Worm (Caenorhabditis elegans): Measurements from ENCODE around the gene srbc-19.
"Not testable (repeated sequence)": the region's sequence is repeated elsewhere in the genome, so short reads cannot be mapped to it uniquely, and the experiment has no call there.

The srbc-19 gene

DNA sequence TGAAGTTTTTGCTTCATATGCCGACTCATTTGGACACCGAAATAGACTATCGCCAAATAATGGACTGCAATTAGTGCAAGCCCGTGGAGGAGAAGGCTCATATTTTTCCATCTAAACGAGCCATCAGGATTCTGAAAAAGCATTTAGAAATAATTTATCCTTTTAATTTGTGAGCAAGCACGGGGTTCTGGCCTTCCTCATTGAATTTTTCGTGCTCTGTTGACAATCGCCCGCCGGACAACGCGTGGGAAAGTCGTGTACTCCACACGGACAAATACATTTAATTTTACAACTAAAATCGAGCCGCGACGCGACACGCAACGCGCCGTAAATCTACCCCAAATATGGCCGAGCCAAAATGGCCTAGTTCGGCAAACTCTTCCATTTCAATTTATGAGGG lies 22.2 kb downstream of the srbc-19 start, which contains the start of gene F22F7.12:
F22F7.12 (minus strand) TSS at position 101 of the 400 bp plus-strand sequence.
- TF ChIP-seq elt-2 (tag; optimal IDR thresholded peaks at IDR 0.05); hlh-13 (GFP tag; optimal IDR thresholded peaks at IDR 0.05); hlh-15 (tag; optimal IDR thresholded peaks at IDR 0.05): not testable (repeated sequence)

DNA sequence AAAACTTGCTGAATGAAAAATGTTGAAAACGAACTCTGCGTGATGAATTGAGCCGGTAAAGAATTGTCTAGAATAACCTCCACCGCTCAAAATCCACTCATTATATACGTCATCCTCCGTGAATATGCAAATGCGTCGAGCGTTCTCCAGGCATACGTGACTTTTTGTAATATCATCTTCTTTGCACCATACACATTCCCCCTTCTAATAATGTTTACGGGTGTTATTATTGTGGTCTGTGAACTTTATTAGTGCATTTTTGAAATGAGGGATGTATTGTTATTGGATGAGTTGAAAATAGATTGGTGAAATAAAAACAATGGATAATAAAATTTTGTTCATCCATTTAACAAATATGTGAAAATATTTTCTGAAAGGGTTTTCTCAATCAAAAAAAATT lies 26.7 kb downstream of the srbc-19 start, which contains the start of gene F22F7.7:
F22F7.7 (minus strand) TSS at position 125 of the 400 bp plus-strand sequence.
- TF ChIP-seq pha-4 (tag; optimal IDR thresholded peaks at IDR 0.05) = no peak
- no peak for TF ChIP-seq tbx-2 (tag; optimal IDR thresholded peaks at IDR 0.05)
- no peak for TF ChIP-seq elt-2 (tag; optimal IDR thresholded peaks at IDR 0.05)
- no peak for TF ChIP-seq rnt-1 (tag; optimal IDR thresholded peaks at IDR 0.05)
- no peak for TF ChIP-seq pros-1 (tag; optimal IDR thresholded peaks at IDR 0.05)
- TF ChIP-seq hlh-30 (tag; optimal IDR thresholded peaks at IDR 0.05; ENCODE audit: insufficient read depth) = no peak
- no peak for TF ChIP-seq F13H6.1 (tag; optimal IDR thresholded peaks at IDR 0.05)
- no peak for TF ChIP-seq ztf-16 (tag; optimal IDR thresholded peaks at IDR 0.05)
- no peak for TF ChIP-seq ceh-24 (tag; optimal IDR thresholded peaks at IDR 0.05)
- no peak for TF ChIP-seq dve-1 (tag; optimal IDR thresholded peaks at IDR 0.05)
- no peak for TF ChIP-seq che-1 (tag; optimal IDR thresholded peaks at IDR 0.05)
- TF ChIP-seq odd-2 (tag; optimal IDR thresholded peaks at IDR 0.05) = no peak

DNA sequence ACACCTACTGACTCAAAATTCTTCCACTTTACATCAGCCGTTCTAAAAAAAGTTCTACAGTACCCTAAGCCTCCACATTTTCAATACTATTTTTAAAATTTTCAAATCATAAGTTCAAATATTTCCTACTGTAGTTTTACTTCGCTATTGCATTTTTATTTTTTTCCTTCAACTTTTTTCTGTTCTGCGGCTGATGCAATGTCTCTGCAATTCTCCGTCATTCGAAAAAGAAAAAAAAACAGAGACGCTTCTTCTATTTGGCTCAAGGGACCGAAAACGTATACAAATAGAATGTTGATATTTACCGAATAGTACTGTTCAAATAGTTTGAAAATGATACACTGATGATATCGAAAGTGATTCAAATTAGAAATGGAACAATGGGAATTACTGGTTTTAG lies 28.3 kb downstream of the srbc-19 start:
- no peak for TF ChIP-seq C08G9.2 (tag; optimal IDR thresholded peaks at IDR 0.05)
- TF ChIP-seq hlh-6 (tag; optimal IDR thresholded peaks at IDR 0.05) = no peak
- no peak for TF ChIP-seq gmeb-2 (tag; optimal IDR thresholded peaks at IDR 0.05)
- no peak for TF ChIP-seq ttx-3 (tag; optimal IDR thresholded peaks at IDR 0.05)
- TF ChIP-seq Y22D7AL.16 (tag; optimal IDR thresholded peaks at IDR 0.05) = no peak
- TF ChIP-seq pax-1 (tag; optimal IDR thresholded peaks at IDR 0.05) = no peak
- TF ChIP-seq madf-2 (tag; optimal IDR thresholded peaks at IDR 0.05) = no peak
- no peak for TF ChIP-seq hlh-15 (tag; optimal IDR thresholded peaks at IDR 0.05)
- no peak for TF ChIP-seq elt-2 (tag; optimal IDR thresholded peaks at IDR 0.05)
- no peak for TF ChIP-seq K09A11.1 (tag; optimal IDR thresholded peaks at IDR 0.05; ENCODE audit: insufficient read depth)
- no peak for TF ChIP-seq C38D4.7 (GFP tag; optimal IDR thresholded peaks at IDR 0.05)
- TF ChIP-seq tbx-2 (tag; optimal IDR thresholded peaks at IDR 0.05) = no peak
- no peak for TF ChIP-seq nhr-232 (tag; optimal IDR thresholded peaks at IDR 0.05)
- TF ChIP-seq pag-3 (tag; optimal IDR thresholded peaks at IDR 0.05; ENCODE audit: borderline replicate concordance) = no peak
- TF ChIP-seq sdc-2 (tag; optimal IDR thresholded peaks at IDR 0.05) = no peak
- no peak for TF ChIP-seq ceh-31 (tag; optimal IDR thresholded peaks at IDR 0.05)
- TF ChIP-seq pha-4 (tag; optimal IDR thresholded peaks at IDR 0.05) = no peak

DNA sequence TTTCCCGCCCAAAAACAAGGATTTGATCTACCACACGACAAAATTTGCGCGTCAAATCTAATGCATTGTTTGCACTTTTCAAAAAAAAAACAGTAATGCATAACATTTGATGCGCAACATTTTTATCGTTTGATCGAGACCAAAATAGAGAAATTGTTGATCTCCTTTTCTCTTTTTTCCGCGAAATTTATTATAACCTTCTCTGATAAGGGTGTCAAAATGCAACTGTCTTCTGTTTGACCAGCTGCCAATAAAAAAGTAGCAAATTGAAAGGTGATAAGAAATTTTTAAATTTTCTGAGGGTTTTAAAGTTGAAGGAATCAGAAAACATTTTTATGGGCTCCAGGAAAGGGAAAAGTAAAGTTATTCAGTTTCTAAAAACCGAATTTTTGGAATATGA lies 29.6 kb downstream of the srbc-19 start:
- no peak for TF ChIP-seq K09A11.1 (tag; optimal IDR thresholded peaks at IDR 0.05; ENCODE audit: insufficient read depth)
- no peak for TF ChIP-seq mec-3 (tag; optimal IDR thresholded peaks at IDR 0.05; ENCODE audit: borderline replicate concordance)
- no peak for TF ChIP-seq hlh-8 (tag; optimal IDR thresholded peaks at IDR 0.05)
- TF ChIP-seq ceh-34 (tag; optimal IDR thresholded peaks at IDR 0.05) = no peak
- TF ChIP-seq T23F11.4 (GFP tag; optimal IDR thresholded peaks at IDR 0.05) = no peak
- no peak for TF ChIP-seq nhr-232 (tag; optimal IDR thresholded peaks at IDR 0.05)
- TF ChIP-seq ref-2 (tag; optimal IDR thresholded peaks at IDR 0.05) = no peak
- TF ChIP-seq C08G9.2 (tag; optimal IDR thresholded peaks at IDR 0.05) = no peak
- TF ChIP-seq tbx-2 (tag; optimal IDR thresholded peaks at IDR 0.05) = no peak
- no peak for TF ChIP-seq npax-4 (tag; optimal IDR thresholded peaks at IDR 0.05)
- TF ChIP-seq syd-9 (tag; optimal IDR thresholded peaks at IDR 0.05) = no peak
- no peak for TF ChIP-seq ahr-1 (tag; optimal IDR thresholded peaks at IDR 0.05)
- TF ChIP-seq fax-1 (tag; optimal IDR thresholded peaks at IDR 0.05) = no peak
- no peak for TF ChIP-seq hlh-13 (GFP tag; optimal IDR thresholded peaks at IDR 0.05)
- no peak for TF ChIP-seq fkh-10 (GFP tag; optimal IDR thresholded peaks at IDR 0.05)
- no peak for TF ChIP-seq ama-1 (optimal IDR thresholded peaks at IDR 0.05)
- no peak for TF ChIP-seq unc-86 (tag; optimal IDR thresholded peaks at IDR 0.05)
- TF ChIP-seq rnt-1 (tag; optimal IDR thresholded peaks at IDR 0.05) = no peak
- TF ChIP-seq elt-2 (tag; optimal IDR thresholded peaks at IDR 0.05) = no peak
- TF ChIP-seq ceh-6 (GFP tag; optimal IDR thresholded peaks at IDR 0.05) = no peak
